Worm (Caenorhabditis elegans): Measurements from ENCODE around the gene ttr-53.

The ttr-53 gene

ce11 chrIV:10197317-10197867 lies 39.6 kb downstream of the ttr-53 start, which contains the start of gene gon-4:
Gene gon-4 (plus strand): TSS chrIV:10197817.
- TF ChIP-seq hmbx-1 (tag; optimal IDR thresholded peaks at IDR 0.05), result no peak
- no peak for TF ChIP-seq flt-1 (GFP tag; IDR thresholded peaks at IDR 0.05)
- no peak for TF ChIP-seq tbx-37 (GFP tag; conservative IDR thresholded peaks at IDR 0.05)
- no peak for TF ChIP-seq tbx-11 (GFP tag; IDR thresholded peaks at IDR 0.05)

- TF ChIP-seq sea-1 (GFP tag; conservative IDR thresholded peaks at IDR 0.05) (no peak), ceh-36 (tag; optimal IDR thresholded peaks at IDR 0.05) (no peak), hnd-1 (tag; optimal IDR thresholded peaks at IDR 0.05) (no peak), tbx-37 (GFP tag; conservative IDR thresholded peaks at IDR 0.05) (no peak), scrt-1 (GFP tag; IDR thresholded peaks at IDR 0.05) (no peak), pes-1 (GFP tag; IDR thresholded peaks at IDR 0.05) (no peak), hmbx-1 (tag; optimal IDR thresholded peaks at IDR 0.05) (no peak), B0310.2 (tag; optimal IDR thresholded peaks at IDR 0.05) (no peak), hmg-4 (GFP tag; optimal IDR thresholded peaks at IDR 0.05) (no peak)
Observed at ce11 chrIV:10206182-10206581, 48.3 kb downstream of the ttr-53 start, which contains the start of gene K04D7.6. Gene K04D7.6 (minus strand): TSS chrIV:10206282.
